Worm (Caenorhabditis elegans) whole organism, early embryonic: ENCODE measurements around the gene C33E10.8.

Experiments used
- B0310.2 ChIP-seq: sonication (generic microtip); optimal IDR thresholded peaks from 2 replicates; lab custom pipeline; 2016; ENCODE audit warnings: mild to moderate bottlenecking, missing genetic modification characterization, missing compliant biosample characterization
- F13C5.2 ChIP-seq: sonication (generic microtip); optimal IDR thresholded peaks from 2 replicates; lab custom pipeline; 2017; ENCODE audit warnings: mild to moderate bottlenecking, missing genetic modification characterization, inconsistent platforms, missing compliant biosample characterization
- aly-1 ChIP-seq: sonication (generic microtip); optimal IDR thresholded peaks from 2 replicates; lab custom pipeline; 2016; ENCODE audit warnings: missing genetic modification characterization, missing compliant biosample characterization
- ama-1 ChIP-seq: fragments of 150-350 bp; optimal IDR thresholded peaks from 2 replicates; lab custom pipeline; 2014
- ceh-13 ChIP-seq: fragments of 200-800 bp; sonication (Bioruptor generic); optimal IDR thresholded peaks from 2 replicates; lab custom pipeline; 2018; ENCODE audit warnings: mild to moderate bottlenecking, missing genetic modification characterization, missing compliant biosample characterization
- ceh-36 ChIP-seq: sonication (generic microtip); optimal IDR thresholded peaks from 2 replicates; lab custom pipeline; 2016; ENCODE audit warnings: missing genetic modification characterization, inconsistent platforms, missing compliant biosample characterization
- ets-7 ChIP-seq: sonication (generic microtip); optimal IDR thresholded peaks from 2 replicates; lab custom pipeline; 2016; ENCODE audit warnings: missing genotype, missing genetic modification characterization, missing compliant biosample characterization
- flt-1 ChIP-seq: fragments of 200-800 bp; sonication (Bioruptor generic); IDR thresholded peaks from 2 replicates; pipeline ENCODE4 v1.3.6; 2022; ENCODE audit warnings: missing genetic modification characterization, missing compliant biosample characterization
- hmbx-1 ChIP-seq: sonication (generic microtip); optimal IDR thresholded peaks from 2 replicates; lab custom pipeline; 2016; ENCODE audit warnings: mild to moderate bottlenecking, missing genetic modification characterization, missing compliant biosample characterization
- hmg-4 ChIP-seq: fragments of 200-800 bp; sonication (Bioruptor generic); optimal IDR thresholded peaks from 2 replicates; lab custom pipeline; 2018; ENCODE audit warnings: mild to moderate bottlenecking, missing genetic modification characterization, missing compliant biosample characterization
- hnd-1 ChIP-seq: sonication (generic microtip); optimal IDR thresholded peaks from 2 replicates; lab custom pipeline; 2016; ENCODE audit warnings: missing genetic modification characterization, missing compliant biosample characterization
- pes-1 ChIP-seq: fragments of 200-800 bp; sonication (Bioruptor generic); IDR thresholded peaks from 2 replicates; pipeline ENCODE4 v1.3.6; 2022; ENCODE audit warnings: missing genetic modification reagents, missing genetic modification characterization, missing compliant biosample characterization
- scrt-1 ChIP-seq: fragments of 200-800 bp; sonication (Bioruptor generic); IDR thresholded peaks from 2 replicates; pipeline ENCODE4 v1.3.6; 2022; ENCODE audit warnings: missing genetic modification characterization, missing compliant biosample characterization
- sea-1 ChIP-seq: fragments of 200-800 bp; sonication (Bioruptor generic); conservative IDR thresholded peaks from 2 replicates; pipeline ENCODE4 v1.3.6; 2022; ENCODE audit warnings: missing genetic modification characterization, missing compliant biosample characterization
- tbx-11 ChIP-seq: fragments of 200-800 bp; sonication (Bioruptor generic); IDR thresholded peaks from 2 replicates; pipeline ENCODE4 v1.3.6; 2022; ENCODE audit warnings: missing genetic modification characterization, missing compliant biosample characterization
- tbx-37 ChIP-seq: fragments of 200-800 bp; sonication (Bioruptor generic); conservative IDR thresholded peaks from 2 replicates; pipeline ENCODE4 v1.3.6; 2022; ENCODE audit warnings: missing genetic modification reagents, missing genetic modification characterization, missing compliant biosample characterization
- tra-4 ChIP-seq: sonication (generic microtip); optimal IDR thresholded peaks from 2 replicates; lab custom pipeline; 2017; ENCODE audit warnings: missing genetic modification characterization, missing compliant biosample characterization

Gene C33E10.8

DNA sequence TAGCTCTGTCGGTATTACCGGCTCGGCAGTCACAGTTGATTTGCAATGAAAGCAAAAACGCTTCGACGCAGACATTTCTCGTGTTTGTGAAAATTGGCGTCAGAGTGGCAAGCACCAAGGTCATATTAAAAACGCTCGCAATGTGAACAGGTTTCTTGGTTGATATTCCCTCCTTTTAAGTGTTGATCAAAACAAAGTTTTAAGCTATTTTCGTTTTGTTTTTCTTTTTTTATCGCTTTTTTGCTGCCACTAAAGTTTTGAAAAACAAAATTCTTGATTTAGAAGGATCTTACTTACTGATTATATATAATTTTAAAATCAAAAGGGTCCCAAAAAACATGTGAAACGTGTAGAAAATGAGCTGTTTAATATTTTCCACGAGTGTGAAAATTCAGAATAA is at the start of gene C33E10.8:
TSS of gene C33E10.8 (minus strand) at position 101 of the 400 bp plus-strand sequence.
- no peak for TF ChIP-seq F13C5.2
- no peak for TF ChIP-seq ceh-36 (tag; lab: Kevin White, UChicago)
- no peak for TF ChIP-seq flt-1 (GFP tag; lab: Robert Waterston, UW)
- TF ChIP-seq scrt-1 (GFP tag; lab: Robert Waterston, UW) = no peak
- TF ChIP-seq tbx-37 = no peak
- TF ChIP-seq aly-1 = no peak
- no peak for TF ChIP-seq tra-4
- no peak for TF ChIP-seq ets-7 (tag; lab: Kevin White, UChicago)
- no peak for TF ChIP-seq B0310.2
- TF ChIP-seq ama-1 (lab: Kevin White, UChicago) = no peak
- no peak for TF ChIP-seq ceh-13 (GFP tag; lab: Kevin White, UChicago)
- TF ChIP-seq hnd-1 (tag; lab: Kevin White, UChicago) = no peak

DNA sequence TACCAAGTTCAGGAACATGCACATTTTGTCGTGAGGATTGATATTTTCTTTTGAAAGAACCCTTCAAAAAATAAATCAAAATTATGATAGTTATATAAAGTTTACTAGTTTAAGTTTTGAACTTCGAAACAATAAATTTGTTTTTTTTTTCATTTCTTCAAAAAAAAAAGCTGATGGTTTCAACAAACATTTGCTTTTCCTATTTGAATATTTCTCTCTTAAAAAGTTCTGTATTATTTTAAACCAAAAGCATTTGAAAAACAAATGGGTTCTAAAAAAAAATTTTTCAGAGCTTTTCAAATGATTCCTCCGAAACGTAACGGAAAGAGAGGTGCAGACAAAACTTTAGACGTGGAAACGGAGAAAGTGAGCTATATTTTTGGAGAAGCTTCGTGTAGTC is 45.9 kb upstream of the C33E10.8 start, which contains the start of gene C53C11.1:
TSS of gene C53C11.1 (plus strand) at position 301 of the 400 bp plus-strand sequence.
- no peak for TF ChIP-seq pes-1 (GFP tag; lab: Robert Waterston, UW)
- TF ChIP-seq aly-1 = no peak
- no peak for TF ChIP-seq B0310.2
- no peak for TF ChIP-seq ets-7 (tag; lab: Kevin White, UChicago)
- no peak for TF ChIP-seq tbx-37
- no peak for TF ChIP-seq ceh-13 (GFP tag; lab: Kevin White, UChicago)
- no peak for TF ChIP-seq scrt-1 (GFP tag; lab: Robert Waterston, UW)
- no peak for TF ChIP-seq hmbx-1 (tag; lab: Kevin White, UChicago)
- TF ChIP-seq tbx-11 (GFP tag; lab: Robert Waterston, UW) = no peak
- no peak for TF ChIP-seq tra-4
- TF ChIP-seq sea-1 (GFP tag; lab: Robert Waterston, UW) = no peak

DNA sequence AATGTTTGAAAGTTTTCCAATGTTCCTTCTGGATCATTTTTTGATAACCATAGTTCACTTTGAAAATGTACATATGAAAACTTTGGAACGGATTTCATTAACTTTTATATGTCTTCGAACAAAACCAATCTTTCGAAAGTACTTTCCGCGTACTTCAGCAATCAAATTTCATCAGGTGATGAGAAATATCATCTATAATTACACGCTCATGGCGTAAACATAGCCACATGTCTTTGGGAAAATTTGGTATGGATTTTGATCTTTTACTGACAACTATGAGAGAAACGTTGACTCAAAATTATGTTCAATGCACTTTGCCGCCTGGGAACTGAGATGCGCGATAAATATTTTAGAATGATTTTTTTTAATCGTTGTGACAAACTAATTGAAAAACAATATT is 44.3 kb upstream of the C33E10.8 start:
- TF ChIP-seq ama-1 (lab: Kevin White, UChicago) (no peak), flt-1 (GFP tag; lab: Robert Waterston, UW) (no peak)

DNA sequence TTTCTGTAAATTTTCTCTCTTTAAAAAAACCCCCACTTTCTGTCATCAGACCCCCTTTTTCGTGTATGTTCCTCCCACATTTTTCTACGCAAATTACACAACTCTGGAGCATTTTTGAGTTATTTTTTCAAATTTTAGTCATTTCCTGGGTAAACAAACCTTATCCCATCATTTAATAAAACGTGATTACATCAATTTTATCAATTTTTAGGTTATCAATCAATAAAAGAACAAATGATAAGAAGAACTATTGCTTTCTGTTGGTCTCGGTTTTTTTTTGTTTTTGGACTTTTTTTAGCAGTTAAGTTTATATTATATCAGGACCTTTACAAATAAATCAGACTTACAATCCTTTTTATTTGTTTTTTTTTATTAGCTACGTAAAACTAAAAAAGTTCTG is 41.7 kb upstream of the C33E10.8 start, which contains the start of gene C53C11.2:
TSS of gene C53C11.2 (plus strand) at position 284 of the 400 bp plus-strand sequence.
- TF ChIP-seq ama-1 (lab: Kevin White, UChicago) (no peak), ceh-13 (GFP tag; lab: Kevin White, UChicago) (no peak), ceh-36 (tag; lab: Kevin White, UChicago) (no peak), B0310.2 (no peak), hnd-1 (tag; lab: Kevin White, UChicago) (no peak), sea-1 (GFP tag; lab: Robert Waterston, UW) (no peak), hmbx-1 (tag; lab: Kevin White, UChicago) (no peak), tra-4 (no peak), ets-7 (tag; lab: Kevin White, UChicago) (no peak), pes-1 (GFP tag; lab: Robert Waterston, UW) (no peak), tbx-11 (GFP tag; lab: Robert Waterston, UW) (no peak), F13C5.2 (no peak), hmg-4 (GFP tag; lab: Kevin White, UChicago) (no peak), scrt-1 (GFP tag; lab: Robert Waterston, UW) (no peak), flt-1 (GFP tag; lab: Robert Waterston, UW) (no peak), aly-1 (no peak), tbx-37 (no peak)

DNA sequence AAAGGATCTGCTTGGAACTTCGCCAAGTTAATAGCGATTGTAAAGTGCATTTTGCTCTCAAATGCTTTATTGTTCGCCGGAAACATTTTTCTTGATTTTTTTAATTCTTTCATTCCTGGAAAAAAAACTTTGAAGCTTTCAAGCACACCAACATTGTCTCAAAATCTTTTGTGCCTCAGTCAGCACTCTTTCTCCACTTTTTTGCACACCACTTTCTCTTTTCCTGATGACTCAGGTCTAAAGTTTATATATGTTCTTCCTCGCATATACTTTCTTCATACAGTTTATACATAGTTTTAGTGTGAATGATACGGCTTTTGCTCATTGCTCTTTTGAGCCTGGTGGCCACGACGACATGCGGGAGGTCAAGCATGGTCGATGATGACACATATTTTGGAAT is 39.1 kb upstream of the C33E10.8 start, which contains the start of gene C53C11.5:
TSS of gene C53C11.5 (plus strand) at position 301 of the 400 bp plus-strand sequence.
- no peak for TF ChIP-seq scrt-1 (GFP tag; lab: Robert Waterston, UW)
- TF ChIP-seq flt-1 (GFP tag; lab: Robert Waterston, UW) = no peak
- TF ChIP-seq F13C5.2 = no peak
- no peak for TF ChIP-seq ama-1 (lab: Kevin White, UChicago)
- TF ChIP-seq sea-1 (GFP tag; lab: Robert Waterston, UW) = no peak
- no peak for TF ChIP-seq tbx-37
- no peak for TF ChIP-seq pes-1 (GFP tag; lab: Robert Waterston, UW)
- no peak for TF ChIP-seq hmg-4 (GFP tag; lab: Kevin White, UChicago)
- no peak for TF ChIP-seq tra-4
- no peak for TF ChIP-seq hmbx-1 (tag; lab: Kevin White, UChicago)
- no peak for TF ChIP-seq B0310.2
- TF ChIP-seq ceh-13 (GFP tag; lab: Kevin White, UChicago) = no peak
- TF ChIP-seq aly-1 = no peak

DNA sequence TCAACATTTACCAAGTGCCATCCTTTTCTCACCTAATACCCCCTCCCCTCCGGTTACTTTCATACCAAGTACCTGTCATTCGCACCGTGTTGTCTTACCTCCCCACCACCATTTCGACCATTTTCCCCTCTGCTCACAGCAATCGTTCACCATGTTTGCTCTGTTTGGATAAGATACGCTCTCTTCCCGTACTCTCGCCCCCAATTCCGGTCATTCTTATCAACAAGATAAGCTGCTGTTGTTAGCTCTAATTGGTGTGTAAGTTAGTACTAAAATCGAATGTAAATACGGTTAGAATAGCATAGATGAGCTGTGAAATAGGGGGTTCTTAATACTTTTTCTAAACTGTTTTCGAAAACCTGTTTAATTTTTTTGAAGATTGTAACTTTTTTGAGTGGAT is 35.9 kb upstream of the C33E10.8 start:
- TF ChIP-seq ama-1 (lab: Kevin White, UChicago) (no peak), hnd-1 (tag; lab: Kevin White, UChicago) (no peak), ceh-13 (GFP tag; lab: Kevin White, UChicago) (no peak), pes-1 (GFP tag; lab: Robert Waterston, UW) (no peak), F13C5.2 (no peak), aly-1 (no peak), tbx-11 (GFP tag; lab: Robert Waterston, UW) (no peak), tra-4 (no peak), ets-7 (tag; lab: Kevin White, UChicago) (no peak), ceh-36 (tag; lab: Kevin White, UChicago) (no peak), flt-1 (GFP tag; lab: Robert Waterston, UW) (no peak), hmbx-1 (tag; lab: Kevin White, UChicago) (no peak), scrt-1 (GFP tag; lab: Robert Waterston, UW) (no peak), sea-1 (GFP tag; lab: Robert Waterston, UW) (no peak), B0310.2 (no peak), hmg-4 (GFP tag; lab: Kevin White, UChicago) (no peak), tbx-37 (no peak)

DNA sequence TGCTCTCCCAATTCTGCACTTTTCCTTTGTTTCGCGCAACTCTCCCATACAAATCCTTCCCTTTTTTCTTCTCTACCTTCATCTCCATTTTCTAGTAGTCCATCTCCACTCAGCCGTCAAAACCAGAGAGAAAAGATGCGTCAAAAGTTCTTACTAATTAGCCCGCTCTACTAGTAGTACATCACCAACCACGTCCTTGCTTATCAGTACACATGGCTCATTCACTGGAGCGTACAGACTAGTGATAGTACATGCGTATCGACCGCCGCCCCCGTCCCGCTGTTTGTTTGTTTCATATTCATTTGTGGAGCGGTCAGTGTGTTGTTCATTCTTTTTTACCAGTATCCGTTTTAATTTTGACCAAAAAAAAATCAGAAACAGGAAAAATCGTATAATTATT is 34.4 kb upstream of the C33E10.8 start:
- TF ChIP-seq sea-1 (GFP tag; lab: Robert Waterston, UW) (no peak), hnd-1 (tag; lab: Kevin White, UChicago) (no peak), ama-1 (lab: Kevin White, UChicago) (no peak), hmg-4 (GFP tag; lab: Kevin White, UChicago) (no peak), scrt-1 (GFP tag; lab: Robert Waterston, UW) (no peak), ceh-36 (tag; lab: Kevin White, UChicago) (no peak), F13C5.2 (no peak), ceh-13 (GFP tag; lab: Kevin White, UChicago) (no peak), pes-1 (GFP tag; lab: Robert Waterston, UW) (no peak), hmbx-1 (tag; lab: Kevin White, UChicago) (no peak), tra-4 (no peak), B0310.2 (no peak), flt-1 (GFP tag; lab: Robert Waterston, UW) (no peak), tbx-11 (GFP tag; lab: Robert Waterston, UW) (no peak), ets-7 (tag; lab: Kevin White, UChicago) (no peak), aly-1 (no peak), tbx-37 (no peak)
